Fruit fly (Drosophila melanogaster) whole organism, embryonic: ENCODE measurements around the gene Osi6.
A peak's percentile ranks its signal among the peaks of the same experiment; 100 is the strongest.

Experiments used
- Aef1 ChIP-seq: fragments of 200-800 bp; sonication (Bioruptor generic); IDR thresholded peaks from 3 replicates; pipeline ENCODE4 v1.3.6; 2022; ENCODE audit warnings: missing biosample characterization, missing genetic modification characterization
- Atf6 ChIP-seq: fragments of 200-800 bp; sonication (Bioruptor generic); IDR thresholded peaks from 2 replicates; pipeline ENCODE4 v1.3.6; 2022; ENCODE audit warnings: missing biosample characterization, missing genetic modification characterization
- Blimp-1 ChIP-seq: fragments of 200-800 bp; sonication (Bioruptor generic); optimal IDR thresholded peaks from 3 replicates; lab custom pipeline; 2018; ENCODE audit warnings: missing biosample characterization, missing genetic modification characterization, mild to moderate bottlenecking, moderate library complexity, missing genetic modification reagents
- CG10979 ChIP-seq: fragments of 200-800 bp; sonication (Bioruptor generic); optimal IDR thresholded peaks from 2 replicates; lab custom pipeline; 2018; ENCODE audit warnings: missing biosample characterization, mild to moderate bottlenecking, missing genetic modification characterization, moderate library complexity
- CG14710 ChIP-seq: fragments of 200-800 bp; sonication (Bioruptor generic); optimal IDR thresholded peaks from 3 replicates; lab custom pipeline; 2019; ENCODE audit warnings: missing biosample characterization, mild to moderate bottlenecking, missing genetic modification characterization, moderate library complexity
- CG14965 ChIP-seq: fragments of 200-800 bp; sonication (Bioruptor generic); optimal IDR thresholded peaks from 2 replicates; lab custom pipeline; 2016; ENCODE audit warnings: missing biosample characterization, missing genetic modification characterization, borderline replicate concordance
- CG1792 ChIP-seq: fragments of 200-800 bp; sonication (Bioruptor generic); optimal IDR thresholded peaks from 2 replicates; lab custom pipeline; 2016; ENCODE audit warnings: missing biosample characterization, missing genetic modification characterization
- CG2199 ChIP-seq: fragments of 200-800 bp; sonication (Bioruptor generic); IDR thresholded peaks from 3 replicates; pipeline ENCODE4 v1.3.6; 2022; ENCODE audit warnings: missing biosample characterization, missing genetic modification characterization
- CG3163 ChIP-seq: fragments of 200-800 bp; sonication (Bioruptor generic); optimal IDR thresholded peaks from 3 replicates; lab custom pipeline; 2016; ENCODE audit warnings: missing biosample characterization, missing genetic modification characterization
- CG34376 ChIP-seq: fragments of 200-800 bp; sonication (Bioruptor generic); optimal IDR thresholded peaks from 2 replicates; lab custom pipeline; 2018; ENCODE audit warnings: missing biosample characterization, mild to moderate bottlenecking, missing genetic modification characterization
- CG4404 ChIP-seq: fragments of 200-800 bp; sonication (Bioruptor generic); IDR thresholded peaks from 2 replicates; pipeline ENCODE4 v1.3.6; 2022; ENCODE audit warnings: missing biosample characterization, missing genetic modification characterization
- CG7963 ChIP-seq: fragments of 200-800 bp; sonication (Bioruptor generic); IDR thresholded peaks from 3 replicates; pipeline ENCODE4 v1.3.6; 2022; ENCODE audit warnings: missing biosample characterization, missing genetic modification characterization; ENCODE audit not compliant: partially characterized antibody
- CHES-1-like ChIP-seq: fragments of 200-800 bp; sonication (Bioruptor generic); optimal IDR thresholded peaks from 2 replicates; lab custom pipeline; 2016; ENCODE audit warnings: missing biosample characterization, missing genetic modification characterization
- Chrac-16 ChIP-seq: fragments of 200-800 bp; sonication (Bioruptor generic); optimal IDR thresholded peaks from 3 replicates; lab custom pipeline; 2016; ENCODE audit warnings: missing biosample characterization, missing genetic modification characterization
- Dad ChIP-seq: fragments of 200-800 bp; sonication (Bioruptor generic); optimal IDR thresholded peaks from 3 replicates; lab custom pipeline; 2016; ENCODE audit warnings: missing biosample characterization, missing genetic modification characterization
- Dip2 ChIP-seq: fragments of 200-800 bp; sonication (Bioruptor generic); IDR thresholded peaks from 2 replicates; pipeline ENCODE4 v1.3.6; 2022; ENCODE audit warnings: missing biosample characterization, missing genetic modification characterization
- E2f1 ChIP-seq: fragments of 200-800 bp; sonication (Bioruptor generic); IDR thresholded peaks from 2 replicates; pipeline ENCODE4 v1.3.6; 2022; ENCODE audit warnings: missing biosample characterization, missing genetic modification characterization
- Ets65A ChIP-seq: fragments of 200-800 bp; sonication (Bioruptor generic); peaks from one replicate; lab custom pipeline; 2016; ENCODE audit warnings: missing biosample characterization, missing genetic modification characterization
- Fer3 ChIP-seq: fragments of 200-800 bp; sonication (Bioruptor generic); optimal IDR thresholded peaks from 2 replicates; lab custom pipeline; 2018; ENCODE audit warnings: missing biosample characterization, mild to moderate bottlenecking, missing genetic modification characterization, moderate library complexity
- HHEX ChIP-seq: fragments of 200-800 bp; sonication (Bioruptor generic); optimal IDR thresholded peaks from 3 replicates; lab custom pipeline; 2017; ENCODE audit warnings: missing biosample characterization, mild to moderate bottlenecking, missing genetic modification characterization, missing genetic modification reagents
- MBD-R2 ChIP-seq: fragments of 200-800 bp; sonication (Bioruptor generic); IDR thresholded peaks from 2 replicates; pipeline ENCODE4 v1.3.6; 2022; ENCODE audit warnings: missing biosample characterization, missing genetic modification characterization
- Mrtf ChIP-seq: fragments of 200-800 bp; sonication (Bioruptor generic); IDR thresholded peaks from 3 replicates; pipeline ENCODE4 v1.3.6; 2022; ENCODE audit warnings: missing biosample characterization, missing genetic modification characterization
- Oaz ChIP-seq: fragments of 200-800 bp; sonication (Bioruptor generic); IDR thresholded peaks from 2 replicates; pipeline ENCODE4 v1.3.6; 2022; ENCODE audit warnings: missing biosample characterization, missing genetic modification characterization
- Sin3A ChIP-seq: fragments of >200 bp; optimal IDR thresholded peaks from 2 replicates; lab custom pipeline; 2018
- Sox102F ChIP-seq: fragments of 200-800 bp; sonication (Bioruptor generic); optimal IDR thresholded peaks from 2 replicates; lab custom pipeline; 2018; ENCODE audit warnings: missing biosample characterization, mild to moderate bottlenecking, missing genetic modification characterization, moderate library complexity
- ara ChIP-seq: fragments of 200-800 bp; sonication (Bioruptor generic); IDR thresholded peaks from 2 replicates; pipeline ENCODE4 v1.3.6; 2022; ENCODE audit warnings: missing biosample characterization, missing genetic modification characterization
- bbx ChIP-seq: fragments of 200-800 bp; sonication (Bioruptor generic); IDR thresholded peaks from 2 replicates; pipeline ENCODE4 v1.3.6; 2022; ENCODE audit warnings: missing biosample characterization, missing genetic modification characterization; ENCODE audit not compliant: partially characterized antibody
- br ChIP-seq: fragments of >200 bp; optimal IDR thresholded peaks from 2 replicates; lab custom pipeline; 2017
- corto ChIP-seq: fragments of 200-800 bp; sonication (Bioruptor generic); optimal IDR thresholded peaks from 2 replicates; lab custom pipeline; 2016; ENCODE audit warnings: missing biosample characterization, mild to moderate bottlenecking, missing genetic modification characterization, moderate library complexity
- dmrt99B ChIP-seq: fragments of 200-800 bp; sonication (Bioruptor generic); optimal IDR thresholded peaks from 2 replicates; lab custom pipeline; 2018; ENCODE audit warnings: missing biosample characterization, mild to moderate bottlenecking, missing genetic modification characterization, moderate library complexity
- grau ChIP-seq: fragments of 200-800 bp; optimal IDR thresholded peaks from 3 replicates; lab custom pipeline; 2019; ENCODE audit warnings: missing biosample characterization, mild to moderate bottlenecking, missing genetic modification characterization, moderate library complexity
- gt ChIP-seq: fragments of 200-800 bp; sonication (Bioruptor generic); IDR thresholded peaks from 2 replicates; pipeline ENCODE4 v1.3.6; 2022; ENCODE audit warnings: missing biosample characterization, missing genetic modification characterization
- jigr1 ChIP-seq: fragments of 200-800 bp; sonication (Bioruptor generic); IDR thresholded peaks from 3 replicates; pipeline ENCODE4 v1.3.6; 2022; ENCODE audit warnings: missing biosample characterization, missing genetic modification characterization
- kah ChIP-seq: fragments of 200-800 bp; sonication (Bioruptor generic); optimal IDR thresholded peaks from 2 replicates; lab custom pipeline; 2018; ENCODE audit warnings: missing biosample characterization, mild to moderate bottlenecking, missing genetic modification characterization
- nerfin-1 ChIP-seq: fragments of 200-800 bp; sonication (Bioruptor generic); optimal IDR thresholded peaks from 3 replicates; lab custom pipeline; 2019; ENCODE audit warnings: missing biosample characterization, mild to moderate bottlenecking, missing genetic modification characterization, moderate library complexity
- pan ChIP-seq, 4 experiments: fragments of >200 bp in 3 of 4; fragments of 200-800 bp in 1 of 4; sonication (Bioruptor generic) in 1 of 4; optimal IDR thresholded peaks in 3 of 4; IDR thresholded peaks in 1 of 4; 2 replicates each; pipeline versions ENCODE4 v1.3.6 to Lab custom; 2017 to 2022; ENCODE audit warnings: missing biosample characterization in 2 of 4, missing genetic modification characterization in 2 of 4, mixed read lengths in 1 of 4
- peb ChIP-seq: fragments of 200-800 bp; sonication (Bioruptor generic); IDR thresholded peaks from 2 replicates; pipeline ENCODE4 v1.3.6; 2022; ENCODE audit warnings: missing biosample characterization, missing genetic modification characterization
- pita ChIP-seq: fragments of 200-800 bp; sonication (Bioruptor generic); optimal IDR thresholded peaks from 2 replicates; lab custom pipeline; 2017; ENCODE audit warnings: missing biosample characterization, mild to moderate bottlenecking, missing genetic modification characterization
- pnt ChIP-seq: fragments of 200-800 bp; sonication (Bioruptor generic); optimal IDR thresholded peaks from 3 replicates; lab custom pipeline; 2016; ENCODE audit warnings: missing biosample characterization, missing genetic modification characterization
- prd ChIP-seq, 3 experiments: fragments of >200 bp in 2 of 3; fragments of 200-800 bp in 1 of 3; sonication (Bioruptor generic) in 1 of 3; optimal IDR thresholded peaks in 2 of 3; IDR thresholded peaks in 1 of 3; 2 replicates in 2 of 3; 3 replicates in 1 of 3; pipeline versions ENCODE4 v1.3.6 to Lab custom; 2017 to 2022; ENCODE audit warnings: missing biosample characterization in 1 of 3, missing genetic modification characterization in 1 of 3
- ro ChIP-seq: fragments of 200-800 bp; sonication (Bioruptor generic); IDR thresholded peaks from 2 replicates; pipeline ENCODE4 v1.3.6; 2022; ENCODE audit warnings: missing biosample characterization, missing genetic modification characterization
- sens ChIP-seq: fragments of 200-800 bp; sonication (Bioruptor generic); peaks from one replicate; lab custom pipeline; 2016; ENCODE audit warnings: missing biosample characterization, missing genetic modification characterization
- sens-2 ChIP-seq: fragments of 200-800 bp; sonication (Bioruptor generic); IDR thresholded peaks from 2 replicates; pipeline ENCODE4 v1.3.6; 2022; ENCODE audit warnings: missing biosample characterization, missing genetic modification characterization
- slbo ChIP-seq: fragments of 200-800 bp; sonication (Bioruptor generic); IDR thresholded peaks from 2 replicates; pipeline ENCODE4 v1.3.6; 2022; ENCODE audit warnings: missing biosample characterization, missing genetic modification characterization
- slou ChIP-seq: fragments of 200-800 bp; sonication (Bioruptor generic); optimal IDR thresholded peaks from 3 replicates; lab custom pipeline; 2016; ENCODE audit warnings: missing biosample characterization, missing genetic modification characterization
- sob ChIP-seq: fragments of 200-800 bp; sonication (Bioruptor generic); IDR thresholded peaks from 2 replicates; pipeline ENCODE4 v1.3.6; 2022; ENCODE audit warnings: missing biosample characterization, missing genetic modification characterization
- sug ChIP-seq: fragments of 200-800 bp; optimal IDR thresholded peaks from 2 replicates; lab custom pipeline; 2019; ENCODE audit warnings: missing biosample characterization, mild to moderate bottlenecking, missing genetic modification characterization, moderate library complexity
- ttk ChIP-seq: fragments of 200-800 bp; sonication (Bioruptor generic); IDR thresholded peaks from 2 replicates; pipeline ENCODE4 v2.1.2; 2022; ENCODE audit warnings: missing biosample characterization, missing genetic modification characterization
- zfh1 ChIP-seq: fragments of 200-800 bp; sonication (Bioruptor generic); IDR thresholded peaks from 3 replicates; pipeline ENCODE4 v1.3.6; 2022; ENCODE audit warnings: missing biosample characterization, missing genetic modification characterization

Osi6 gene

dm6 chr3R:6198488-6198892, 36.0 kb upstream of the Osi6 start, which contains the start of gene Osi24 (continued):
- peak; percentile 61; the same call in 1 of the 2 replicates for TF ChIP-seq E2f1
- TF ChIP-seq slbo (GFP tag; lab: Robert Waterston, UW): peak; percentile 60
- TF ChIP-seq pan (optimal IDR thresholded peaks at IDR 0.05; lab: Kevin White, UChicago): no peak
- peak in 1 of 2 experiments; percentile 78 for TF ChIP-seq pan (GFP tag; optimal IDR thresholded peaks at IDR 0.05 in 1 of 2, IDR thresholded peaks at IDR 0.05 in 1 of 2)
- peak; percentile 48 for TF ChIP-seq grau (tag; lab: Kevin White, UChicago)
- 0 out of 3 replicates have a peak, but pooled peaks have one; percentile 63 for TF ChIP-seq Mrtf (GFP tag; lab: Robert Waterston, UW)
- 0 out of 3 replicates have a peak, but pooled peaks have one; percentile 39 for TF ChIP-seq jigr1 (GFP tag; lab: Robert Waterston, UW)
- TF ChIP-seq Fer3 (tag; lab: Kevin White, UChicago): peak; percentile 21
- peak; percentile 67 for TF ChIP-seq ara
- no peak for TF ChIP-seq kah (GFP tag; lab: Kevin White, UChicago)
- no peak for TF ChIP-seq CG7963 (GFP tag; lab: Robert Waterston, UW)
- TF ChIP-seq pita: no peak
- TF ChIP-seq CG34376 (GFP tag; lab: Kevin White, UChicago): no peak
- TF ChIP-seq CG4404: peak; percentile 30; the same call in 1 of the 2 replicates
- no peak for TF ChIP-seq Sin3A
- TF ChIP-seq CG1792 (GFP tag; lab: Kevin White, UChicago): no peak
- TF ChIP-seq MBD-R2: peak; percentile 30; the same call in 1 of the 2 replicates
- peak; percentile 31 for TF ChIP-seq corto
- peak; percentile 63; the same call in 2 of the 3 replicates for TF ChIP-seq zfh1
- TF ChIP-seq CG2199 (GFP tag; lab: Robert Waterston, UW): no peak
- TF ChIP-seq sens-2: peak; percentile 62; the same call in 1 of the 2 replicates
- peak; percentile 62 for TF ChIP-seq Blimp-1 (GFP tag; lab: Kevin White, UChicago)
- TF ChIP-seq ro (GFP tag; lab: Robert Waterston, UW): 0 out of 2 replicates have a peak, but pooled peaks have one; percentile 14
- TF ChIP-seq pnt (GFP tag; lab: Kevin White, UChicago): peak; percentile 53
- no peak for TF ChIP-seq prd (optimal IDR thresholded peaks at IDR 0.05; lab: Kevin White, UChicago)
- peak; percentile 70; the same call in 2 of the 3 replicates for TF ChIP-seq prd (GFP tag; IDR thresholded peaks at IDR 0.05; lab: Robert Waterston, UW)
- TF ChIP-seq Chrac-16 (GFP tag; lab: Kevin White, UChicago): peak; percentile 22
- no peak for TF ChIP-seq CG14710
- peak; percentile 77 for TF ChIP-seq ttk (GFP tag; lab: Robert Waterston, UW)
- TF ChIP-seq nerfin-1 (tag; lab: Kevin White, UChicago): peak; percentile 6
- no peak for TF ChIP-seq Dip2
- TF ChIP-seq peb (GFP tag; lab: Robert Waterston, UW): peak; percentile 57
- TF ChIP-seq Dad (GFP tag; lab: Kevin White, UChicago): no peak
- TF ChIP-seq CHES-1-like: peak; percentile 32
- peak; percentile 60 for TF ChIP-seq CG10979 (tag; lab: Kevin White, UChicago)
- peak; percentile 34; the same call in 1 of the 2 replicates for TF ChIP-seq sob
- TF ChIP-seq br (lab: Kevin White, UChicago): no peak
- no peak for TF ChIP-seq sug (tag; lab: Kevin White, UChicago)
- no peak for TF ChIP-seq HHEX
- no peak for TF ChIP-seq slou (GFP tag; lab: Kevin White, UChicago)
- peak; percentile 87 for TF ChIP-seq CG3163 (GFP tag; lab: Kevin White, UChicago)
- peak; percentile 36; the same call in 1 of the 3 replicates for TF ChIP-seq Aef1 (GFP tag; lab: Robert Waterston, UW)
- no peak for TF ChIP-seq bbx (GFP tag; lab: Robert Waterston, UW)

dm6 chr3R:6199717-6200116, 34.8 kb upstream of the Osi6 start:
- TF ChIP-seq CG14965 (GFP tag; lab: Kevin White, UChicago): no peak
- TF ChIP-seq dmrt99B (tag; lab: Kevin White, UChicago): peak; percentile 10
- TF ChIP-seq Sox102F (GFP tag; lab: Kevin White, UChicago): peak; percentile 36
- peak; percentile 77 for TF ChIP-seq Ets65A (GFP tag; lab: Kevin White, UChicago)
- TF ChIP-seq Blimp-1 (GFP tag; lab: Kevin White, UChicago): peak; percentile 31
- peak; percentile 34 for TF ChIP-seq sens (GFP tag; lab: Kevin White, UChicago)
- TF ChIP-seq peb (GFP tag; lab: Robert Waterston, UW): no peak
- no peak for TF ChIP-seq prd (optimal IDR thresholded peaks at IDR 0.05; lab: Kevin White, UChicago)
- TF ChIP-seq prd (GFP tag; IDR thresholded peaks at IDR 0.05; lab: Robert Waterston, UW): no peak
- TF ChIP-seq Oaz (GFP tag; lab: Robert Waterston, UW): no peak
- no peak for TF ChIP-seq gt (GFP tag; lab: Robert Waterston, UW)
- no peak for TF ChIP-seq Atf6 (GFP tag; lab: Robert Waterston, UW)
- TF ChIP-seq, all 482 proteins: peak for 5
